Fruit fly (Drosophila melanogaster) whole organism, embryonic: ENCODE results near the gene Ir21a.
A peak's percentile ranks its signal among the peaks of the same experiment; 100 is the strongest.

Source experiments
- Antp ChIP-seq: fragments of 200-800 bp; sonication (Bioruptor generic); optimal IDR thresholded peaks from 3 replicates; lab custom pipeline; 2016; ENCODE audit warnings: missing biosample characterization, missing genetic modification characterization
- BEAF-32 ChIP-seq: fragments of 200-800 bp; sonication (Bioruptor generic); optimal IDR thresholded peaks from 3 replicates; lab custom pipeline; 2017; ENCODE audit warnings: missing biosample characterization, missing genetic modification characterization, mild to moderate bottlenecking, moderate library complexity, missing genetic modification reagents
- C15 ChIP-seq: fragments of 200-800 bp; sonication (Bioruptor generic); IDR thresholded peaks from 3 replicates; pipeline ENCODE4 v1.3.6; 2022; ENCODE audit warnings: missing biosample characterization, missing genetic modification characterization
- CG11085 ChIP-seq: fragments of 200-800 bp; sonication (Bioruptor generic); IDR thresholded peaks from 2 replicates; pipeline ENCODE4 v1.3.6; 2022; ENCODE audit warnings: missing biosample characterization, missing genetic modification characterization
- CG11398 ChIP-seq: fragments of 200-800 bp; sonication (Bioruptor generic); optimal IDR thresholded peaks from 2 replicates; lab custom pipeline; 2016; ENCODE audit warnings: missing biosample characterization, missing genetic modification characterization
- CG14965 ChIP-seq: fragments of 200-800 bp; sonication (Bioruptor generic); optimal IDR thresholded peaks from 2 replicates; lab custom pipeline; 2016; ENCODE audit warnings: missing biosample characterization, missing genetic modification characterization, borderline replicate concordance
- CG1602 ChIP-seq: fragments of 200-800 bp; sonication (Bioruptor generic); optimal IDR thresholded peaks from 3 replicates; lab custom pipeline; 2016; ENCODE audit warnings: missing biosample characterization, missing genetic modification characterization
- CG1603 ChIP-seq: fragments of 200-800 bp; sonication (Bioruptor generic); optimal IDR thresholded peaks from 2 replicates; lab custom pipeline; 2019; ENCODE audit warnings: missing biosample characterization, mild to moderate bottlenecking, missing genetic modification characterization, moderate library complexity
- CG2678 ChIP-seq: fragments of 200-800 bp; sonication (Bioruptor generic); optimal IDR thresholded peaks from 3 replicates; lab custom pipeline; 2019; ENCODE audit warnings: missing biosample characterization, mild to moderate bottlenecking, missing genetic modification characterization, moderate library complexity
- CG31224 ChIP-seq: fragments of 200-800 bp; sonication (Bioruptor generic); IDR thresholded peaks from 2 replicates; pipeline ENCODE4 v1.3.6; 2022; ENCODE audit warnings: missing biosample characterization, missing genetic modification characterization
- CG33213 ChIP-seq: fragments of 200-800 bp; sonication (Bioruptor generic); optimal IDR thresholded peaks from 3 replicates; lab custom pipeline; 2016; ENCODE audit warnings: missing biosample characterization, missing genetic modification characterization
- CG33557 ChIP-seq: fragments of 200-800 bp; sonication (Bioruptor generic); optimal IDR thresholded peaks from 2 replicates; lab custom pipeline; 2019; ENCODE audit warnings: missing biosample characterization, mild to moderate bottlenecking, missing genetic modification characterization, moderate library complexity
- CG34422 ChIP-seq: fragments of 200-800 bp; sonication (Bioruptor generic); IDR thresholded peaks from 3 replicates; pipeline ENCODE4 v1.3.6; 2022; ENCODE audit warnings: missing biosample characterization, missing genetic modification characterization
- CG3726 ChIP-seq: fragments of 200-800 bp; sonication (Bioruptor generic); IDR thresholded peaks from 3 replicates; pipeline ENCODE4, ENCODE4 v1.3.6; 2022; ENCODE audit warnings: missing biosample characterization, missing genetic modification characterization
- CG6175 ChIP-seq: fragments of 200-800 bp; sonication (Bioruptor generic); IDR thresholded peaks from 3 replicates; pipeline ENCODE4 v1.3.6; 2022; ENCODE audit warnings: missing biosample characterization, missing genetic modification characterization
- CG6791 ChIP-seq: fragments of 200-800 bp; sonication (Bioruptor generic); IDR thresholded peaks from 3 replicates; pipeline ENCODE4 v1.3.6; 2022; ENCODE audit warnings: missing biosample characterization, missing genetic modification characterization; ENCODE audit not compliant: partially characterized antibody
- CG8290 ChIP-seq, 3 experiments: fragments of 200-800 bp; sonication (Bioruptor generic); optimal IDR thresholded peaks; 2 replicates each; lab custom pipeline; 2016 to 2019; ENCODE audit warnings: missing biosample characterization in 3 of 3, missing genetic modification characterization in 3 of 3, mild to moderate bottlenecking in 2 of 3, moderate library complexity in 1 of 3
- CG8478 ChIP-seq: fragments of >200 bp; optimal IDR thresholded peaks from 2 replicates; lab custom pipeline; 2018
- CG9817 ChIP-seq: fragments of 200-800 bp; sonication (Bioruptor generic); optimal IDR thresholded peaks from 2 replicates; lab custom pipeline; 2018; ENCODE audit warnings: missing biosample characterization, mild to moderate bottlenecking, missing genetic modification characterization, moderate library complexity
- CG9932 ChIP-seq: fragments of 200-800 bp; sonication (Bioruptor generic); IDR thresholded peaks from 2 replicates; pipeline ENCODE4 v1.3.6; 2022; ENCODE audit warnings: missing biosample characterization, missing genetic modification characterization
- Chrac-16 ChIP-seq: fragments of 200-800 bp; sonication (Bioruptor generic); optimal IDR thresholded peaks from 3 replicates; lab custom pipeline; 2016; ENCODE audit warnings: missing biosample characterization, missing genetic modification characterization
- D19A ChIP-seq: fragments of 200-800 bp; optimal IDR thresholded peaks from 3 replicates; lab custom pipeline; 2019; ENCODE audit warnings: missing biosample characterization, mild to moderate bottlenecking, missing genetic modification characterization, moderate library complexity
- Eip74EF ChIP-seq, 2 experiments: fragments of 200-800 bp in 1 of 2; fragments of >200 bp in 1 of 2; sonication (Bioruptor generic) in 1 of 2; optimal IDR thresholded peaks; 2 replicates each; lab custom pipeline; 2017 to 2019; ENCODE audit warnings: missing biosample characterization in 2 of 2, missing genetic modification characterization in 2 of 2, mild to moderate bottlenecking in 1 of 2, moderate library complexity in 1 of 2
- Ets97D ChIP-seq: fragments of 200-800 bp; sonication (Bioruptor generic); optimal IDR thresholded peaks from 3 replicates; lab custom pipeline; 2016; ENCODE audit warnings: missing biosample characterization, missing genetic modification characterization
- HLH4C ChIP-seq: fragments of 200-800 bp; sonication (Bioruptor generic); IDR thresholded peaks from 3 replicates; pipeline ENCODE4 v1.3.6; 2022; ENCODE audit warnings: missing biosample characterization, missing genetic modification characterization; ENCODE audit not compliant: partially characterized antibody
- HLHmδ ChIP-seq: fragments of 200-800 bp; sonication (Bioruptor generic); optimal IDR thresholded peaks from 2 replicates; lab custom pipeline; 2018; ENCODE audit warnings: missing biosample characterization, mild to moderate bottlenecking, missing genetic modification characterization, moderate library complexity
- Hmr ChIP-seq: fragments of 200-800 bp; sonication (Bioruptor generic); optimal IDR thresholded peaks from 3 replicates; lab custom pipeline; 2017; ENCODE audit warnings: mild to moderate bottlenecking, missing biosample characterization, missing genetic modification reagents, missing genetic modification characterization
- Lim3 ChIP-seq: fragments of 200-800 bp; sonication (Bioruptor generic); IDR thresholded peaks from 2 replicates; pipeline ENCODE4 v1.3.6; 2022; ENCODE audit warnings: missing biosample characterization, missing genetic modification characterization
- PHDP ChIP-seq: fragments of 200-800 bp; sonication (Bioruptor generic); optimal IDR thresholded peaks from 3 replicates; lab custom pipeline; 2018; ENCODE audit warnings: missing biosample characterization, mild to moderate bottlenecking, missing genetic modification characterization, moderate library complexity
- Pdp1 ChIP-seq, 2 experiments: fragments of 200-800 bp; sonication (Bioruptor generic); optimal IDR thresholded peaks; 3 replicates each; lab custom pipeline; 2016; ENCODE audit warnings: missing biosample characterization in 2 of 2, missing genetic modification characterization in 2 of 2, mild to moderate bottlenecking in 1 of 2, moderate library complexity in 1 of 2
- Rfx ChIP-seq: fragments of 200-800 bp; sonication (Bioruptor generic); IDR thresholded peaks from 2 replicates; pipeline ENCODE4 v1.3.6; 2022; ENCODE audit warnings: missing biosample characterization, missing genetic modification characterization
- Rx ChIP-seq: fragments of 200-800 bp; sonication (Bioruptor generic); IDR thresholded peaks from 2 replicates; pipeline ENCODE4 v1.3.6; 2022; ENCODE audit warnings: missing biosample characterization, missing genetic modification characterization
- Tbp ChIP-seq: fragments of >200 bp; optimal IDR thresholded peaks from 2 replicates; lab custom pipeline; 2018; ENCODE audit warnings: missing biosample characterization, missing genetic modification characterization
- Vsx1 ChIP-seq: fragments of 200-800 bp; sonication (Bioruptor generic); optimal IDR thresholded peaks from 2 replicates; lab custom pipeline; 2017; ENCODE audit warnings: missing biosample characterization, mild to moderate bottlenecking, missing genetic modification characterization, missing genetic modification reagents
- al ChIP-seq: fragments of 200-800 bp; sonication (Bioruptor generic); IDR thresholded peaks from 2 replicates; pipeline ENCODE4 v1.3.6; 2022; ENCODE audit warnings: missing biosample characterization, missing genetic modification characterization
- bowl ChIP-seq: fragments of 200-800 bp; sonication (Bioruptor generic); IDR thresholded peaks from 2 replicates; pipeline ENCODE4 v1.3.6; 2022; ENCODE audit warnings: missing biosample characterization, missing genetic modification characterization
- br ChIP-seq: fragments of >200 bp; optimal IDR thresholded peaks from 2 replicates; lab custom pipeline; 2017
- croc ChIP-seq: fragments of 200-800 bp; sonication (Bioruptor generic); conservative IDR thresholded peaks from 3 replicates; pipeline ENCODE4 v1.3.6; 2022; ENCODE audit warnings: missing biosample characterization, missing genetic modification characterization
- dysf ChIP-seq: fragments of 200-800 bp; sonication (Bioruptor generic); IDR thresholded peaks from 3 replicates; pipeline ENCODE4 v1.3.6; 2022; ENCODE audit warnings: missing biosample characterization, missing genetic modification characterization
- emc ChIP-seq: fragments of 200-800 bp; sonication (Bioruptor generic); optimal IDR thresholded peaks from 2 replicates; lab custom pipeline; 2016; ENCODE audit warnings: missing biosample characterization, missing genetic modification characterization
- ftz-f1 ChIP-seq: fragments of 200-800 bp; sonication (Bioruptor generic); optimal IDR thresholded peaks from 2 replicates; lab custom pipeline; 2016; ENCODE audit warnings: missing biosample characterization, missing genetic modification characterization
- gfzf ChIP-seq: fragments of 200-800 bp; sonication (Bioruptor generic); optimal IDR thresholded peaks from 2 replicates; lab custom pipeline; 2016; ENCODE audit warnings: missing biosample characterization, mild to moderate bottlenecking, missing genetic modification characterization, moderate library complexity
- insv ChIP-seq, 2 experiments: fragments of 200-800 bp; sonication (Bioruptor generic); optimal IDR thresholded peaks; 3 replicates each; lab custom pipeline; 2016 to 2018; ENCODE audit warnings: missing biosample characterization in 2 of 2, missing genetic modification characterization in 2 of 2
- kni ChIP-seq: fragments of 200-800 bp; sonication (Bioruptor generic); optimal IDR thresholded peaks from 3 replicates; lab custom pipeline; 2017; ENCODE audit warnings: mild to moderate bottlenecking, missing biosample characterization, missing genetic modification reagents, missing genetic modification characterization
- maf-S ChIP-seq: fragments of 200-800 bp; sonication (Bioruptor generic); optimal IDR thresholded peaks from 2 replicates; lab custom pipeline; 2016; ENCODE audit warnings: missing biosample characterization, missing genetic modification characterization
- pb ChIP-seq: fragments of 200-800 bp; sonication (Bioruptor generic); optimal IDR thresholded peaks from 3 replicates; lab custom pipeline; 2016; ENCODE audit warnings: missing biosample characterization, missing genetic modification characterization
- stwl ChIP-seq: fragments of 200-800 bp; sonication (Bioruptor generic); optimal IDR thresholded peaks from 3 replicates; lab custom pipeline; 2018; ENCODE audit warnings: missing biosample characterization, mild to moderate bottlenecking, missing genetic modification characterization, moderate library complexity
- tll ChIP-seq, 2 experiments: fragments of 200-800 bp in 1 of 2; fragments of >200 bp in 1 of 2; sonication (Bioruptor generic) in 1 of 2; optimal IDR thresholded peaks; 2 replicates each; lab custom pipeline; 2017 to 2019; ENCODE audit warnings: missing biosample characterization in 2 of 2, missing genetic modification characterization in 2 of 2, mild to moderate bottlenecking in 1 of 2, moderate library complexity in 1 of 2
- tna ChIP-seq: fragments of 200-800 bp; sonication (Bioruptor generic); IDR thresholded peaks from 2 replicates; pipeline ENCODE4 v1.3.6; 2022; ENCODE audit warnings: missing biosample characterization, missing genetic modification characterization; ENCODE audit not compliant: partially characterized antibody
- zen ChIP-seq: fragments of 200-800 bp; sonication (Bioruptor generic); optimal IDR thresholded peaks from 3 replicates; lab custom pipeline; 2018; ENCODE audit warnings: missing biosample characterization, mild to moderate bottlenecking, missing genetic modification characterization, moderate library complexity
- zfh1 ChIP-seq: fragments of 200-800 bp; sonication (Bioruptor generic); IDR thresholded peaks from 3 replicates; pipeline ENCODE4 v1.3.6; 2022; ENCODE audit warnings: missing biosample characterization, missing genetic modification characterization

The Ir21a gene

dm6 chr2L:21587-21986 is 3.4 kb downstream of the Ir21a start (continued):
- TF ChIP-seq zen (tag; lab: Kevin White, UChicago) = no peak
- TF ChIP-seq CG3726 = no peak
- no peak for TF ChIP-seq HLH4C (GFP tag; lab: Robert Waterston, UW)
- no peak for TF ChIP-seq CG8478 (lab: Kevin White, UChicago)
- no peak for TF ChIP-seq Chrac-16 (GFP tag; lab: Kevin White, UChicago)
- TF ChIP-seq ftz-f1 (GFP tag; lab: Kevin White, UChicago) = no peak
- no peak for TF ChIP-seq PHDP (tag; lab: Kevin White, UChicago)
- no peak for TF ChIP-seq Lim3 (GFP tag; lab: Robert Waterston, UW)
- TF ChIP-seq insv (GFP tag; optimal IDR thresholded peaks at IDR 0.05; lab: Kevin White, UChicago) = no peak
- TF ChIP-seq CG11398 (GFP tag; lab: Kevin White, UChicago) = no peak
- TF ChIP-seq CG6175 (GFP tag; lab: Robert Waterston, UW) = no peak
- no peak for TF ChIP-seq CG11085 (GFP tag; lab: Robert Waterston, UW)
- no peak for TF ChIP-seq emc
- TF ChIP-seq BEAF-32 (GFP tag; lab: Kevin White, UChicago) = no peak
- TF ChIP-seq Eip74EF (GFP tag; optimal IDR thresholded peaks at IDR 0.05; lab: Kevin White, UChicago) = no peak
- TF ChIP-seq Antp (GFP tag; lab: Kevin White, UChicago) = no peak
- no peak for TF ChIP-seq kni
- no peak for TF ChIP-seq CG34422 (GFP tag; lab: Robert Waterston, UW)
- no peak for TF ChIP-seq Vsx1 (GFP tag; lab: Kevin White, UChicago)
- TF ChIP-seq pb (GFP tag; lab: Kevin White, UChicago) = no peak
- TF ChIP-seq gfzf = peak; percentile 71
- no peak for TF ChIP-seq Rx
- peak; percentile 2 for TF ChIP-seq Ets97D (GFP tag; lab: Kevin White, UChicago)
- peak; percentile 100 for TF ChIP-seq stwl
- no peak for TF ChIP-seq C15 (GFP tag; lab: Robert Waterston, UW)
- no peak for TF ChIP-seq tll (GFP tag; optimal IDR thresholded peaks at IDR 0.05; lab: Kevin White, UChicago)
- no peak for TF ChIP-seq al (GFP tag; lab: Robert Waterston, UW)
- peak in 1 of 2 experiments; percentile 11 for TF ChIP-seq Pdp1 (GFP tag; optimal IDR thresholded peaks at IDR 0.05; lab: Kevin White, UChicago)
- no peak for TF ChIP-seq D19A
- peak; percentile 43; the same call in 1 of the 3 replicates for TF ChIP-seq CG6791 (GFP tag; lab: Robert Waterston, UW)
- TF ChIP-seq croc (GFP tag; lab: Robert Waterston, UW) = no peak
- no peak for TF ChIP-seq CG9817 (tag; lab: Kevin White, UChicago)
- no peak for TF ChIP-seq dysf (GFP tag; lab: Robert Waterston, UW)
- TF ChIP-seq CG33213 (GFP tag; lab: Kevin White, UChicago) = peak; percentile 89
- no peak for TF ChIP-seq maf-S (GFP tag; lab: Kevin White, UChicago)
- TF ChIP-seq bowl = no peak
- no peak for TF ChIP-seq CG1602
- peak; percentile 21 for TF ChIP-seq CG1603 (tag; lab: Kevin White, UChicago)
- TF ChIP-seq CG8290 (GFP tag; optimal IDR thresholded peaks at IDR 0.05; lab: Kevin White, UChicago) = no peak
- peak in 1 of 2 experiments; percentile 14 for TF ChIP-seq CG8290 (tag; optimal IDR thresholded peaks at IDR 0.05; lab: Kevin White, UChicago)
- no peak for TF ChIP-seq br (lab: Kevin White, UChicago)
- no peak for TF ChIP-seq tna (GFP tag; lab: Robert Waterston, UW)
- TF ChIP-seq zfh1 = no peak
- TF ChIP-seq Tbp (GFP tag; lab: Kevin White, UChicago) = no peak
- TF ChIP-seq Rfx (GFP tag; lab: Robert Waterston, UW) = no peak
- no peak for TF ChIP-seq CG31224 (GFP tag; lab: Robert Waterston, UW)
- no peak for TF ChIP-seq CG9932
- no peak for TF ChIP-seq HLHmδ
- no peak for TF ChIP-seq Hmr
- no peak for TF ChIP-seq CG14965
- no peak for TF ChIP-seq CG2678 (tag; lab: Kevin White, UChicago)
- no peak for TF ChIP-seq CG33557 (GFP tag; lab: Kevin White, UChicago)
